Worm (Caenorhabditis elegans): Measurements from ENCODE around the gene nlp-6.
A peak's percentile ranks its signal among the peaks of the same experiment; 100 is the strongest.

nlp-6 gene

ce11 chrX:17630888-17631287, 31.4 kb upstream of the nlp-6 start (continued):
- TF ChIP-seq daf-19 (GFP tag; conservative IDR thresholded peaks at IDR 0.05) (no peak), mdt-29 (GFP tag; IDR thresholded peaks at IDR 0.05) (peak; percentile 57), zip-11 (GFP tag; IDR thresholded peaks at IDR 0.05) (no peak), nhr-48 (tag; optimal IDR thresholded peaks at IDR 0.05) (peak; percentile 89), snpc-1.2 (GFP tag; IDR thresholded peaks at IDR 0.05) (no peak), zip-2 (tag; optimal IDR thresholded peaks at IDR 0.05) (no peak), nhr-41 (GFP tag; IDR thresholded peaks at IDR 0.05) (peak; percentile 76; the same call in 1 of the 2 replicates), hlh-11 (tag; optimal IDR thresholded peaks at IDR 0.05) (peak; percentile 96), mep-1 (tag; optimal IDR thresholded peaks at IDR 0.05) (peak; percentile 73), vab-7 (GFP tag; IDR thresholded peaks at IDR 0.05) (no peak), ceh-62 (tag; optimal IDR thresholded peaks at IDR 0.05) (no peak), hmg-1.1 (GFP tag; IDR thresholded peaks at IDR 0.05) (peak; percentile 42; the same call in 1 of the 2 replicates), aly-2 (tag; optimal IDR thresholded peaks at IDR 0.05) (no peak), ctbp-1 (GFP tag; IDR thresholded peaks at IDR 0.05) (peak; percentile 53; the same call in 1 of the 2 replicates), egl-43 (GFP tag; IDR thresholded peaks at IDR 0.05) (0 out of 2 replicates have a peak, but pooled peaks have one; percentile 64), dpl-1 (GFP tag; optimal IDR thresholded peaks at IDR 0.05) (peak; percentile 0)

ce11 chrX:17631703-17632102, 30.5 kb upstream of the nlp-6 start:
- no peak for TF ChIP-seq nhr-10 (tag; optimal IDR thresholded peaks at IDR 0.05)
- TF ChIP-seq hlh-11 (tag; optimal IDR thresholded peaks at IDR 0.05), result peak; percentile 47
- TF ChIP-seq daf-16 (GFP tag; optimal IDR thresholded peaks at IDR 0.05), result peak in 1 of 2 experiments; percentile 15
- TF ChIP-seq daf-16 (tag; optimal IDR thresholded peaks at IDR 0.05), result peak; percentile 28
- no peak for TF ChIP-seq pha-4 (GFP tag; IDR thresholded peaks at IDR 0.05)
- TF ChIP-seq pha-4 (tag; optimal IDR thresholded peaks at IDR 0.05), result peak; percentile 3
- TF ChIP-seq mes-2 (tag; optimal IDR thresholded peaks at IDR 0.05; ENCODE audit: poor library complexity, severe bottlenecking), result peak; percentile 45
- TF ChIP-seq ceh-20 (GFP tag; IDR thresholded peaks at IDR 0.05), result 0 out of 2 replicates have a peak, but pooled peaks have one; percentile 10
- TF ChIP-seq mep-1 (tag; optimal IDR thresholded peaks at IDR 0.05), result peak; percentile 29
- peak; percentile 87 for TF ChIP-seq aha-1 (tag)
- TF ChIP-seq ceh-62 (tag; optimal IDR thresholded peaks at IDR 0.05), result no peak
- TF ChIP-seq dve-1 (tag; optimal IDR thresholded peaks at IDR 0.05; ENCODE audit: insufficient read depth), result peak; percentile 45
- peak in 1 of 2 experiments; percentile 31 for TF ChIP-seq lsy-2 (tag; optimal IDR thresholded peaks at IDR 0.05)
- TF ChIP-seq mdl-1 (tag; optimal IDR thresholded peaks at IDR 0.05), result peak in 1 of 2 experiments; percentile 61
- peak in 1 of 2 experiments; percentile 73 for TF ChIP-seq hif-1 (tag; optimal IDR thresholded peaks at IDR 0.05)
- TF ChIP-seq nhr-77 (tag; optimal IDR thresholded peaks at IDR 0.05), result peak; percentile 37
- TF ChIP-seq dmd-6 (GFP tag; IDR thresholded peaks at IDR 0.05), result peak; percentile 25; the same call in 1 of the 2 replicates
- TF ChIP-seq lin-29 (GFP tag; IDR thresholded peaks at IDR 0.05), result no peak
- TF ChIP-seq nhr-28 (tag; optimal IDR thresholded peaks at IDR 0.05), result peak; percentile 13
- TF ChIP-seq lim-7 (GFP tag; IDR thresholded peaks at IDR 0.05), result no peak
- no peak for TF ChIP-seq mxl-2 (GFP tag; conservative IDR thresholded peaks at IDR 0.05)
- TF ChIP-seq hlh-30 (tag; optimal IDR thresholded peaks at IDR 0.05; ENCODE audit: insufficient read depth), result peak; percentile 81
- TF ChIP-seq hmg-1.1 (GFP tag; IDR thresholded peaks at IDR 0.05), result peak; percentile 50; the same call in 1 of the 2 replicates

ce11 chrX:17633166-17633565, 29.1 kb upstream of the nlp-6 start:
- peak; percentile 43; the same call in 1 of the 2 replicates for TF ChIP-seq set-16 (GFP tag; IDR thresholded peaks at IDR 0.05)
- peak; percentile 75 for TF ChIP-seq ceh-20 (GFP tag; IDR thresholded peaks at IDR 0.05)
- TF ChIP-seq daf-16 (GFP tag; optimal IDR thresholded peaks at IDR 0.05), result peak in 1 of 2 experiments; percentile 50
- peak; percentile 43 for TF ChIP-seq daf-16 (tag; optimal IDR thresholded peaks at IDR 0.05)
- TF ChIP-seq hlh-11 (tag; optimal IDR thresholded peaks at IDR 0.05), result peak; percentile 91
- TF ChIP-seq duxl-1 (tag; optimal IDR thresholded peaks at IDR 0.05; ENCODE audit: poor library complexity), result no peak
- no peak for TF ChIP-seq php-3 (GFP tag; IDR thresholded peaks at IDR 0.05)
- peak; percentile 29 for TF ChIP-seq dve-1 (tag; optimal IDR thresholded peaks at IDR 0.05; ENCODE audit: insufficient read depth)
- peak; percentile 21 for TF ChIP-seq rbr-2 (tag; optimal IDR thresholded peaks at IDR 0.05)
- peak; percentile 21 for TF ChIP-seq mep-1 (tag; optimal IDR thresholded peaks at IDR 0.05)
- TF ChIP-seq nhr-102 (tag; optimal IDR thresholded peaks at IDR 0.05), result peak; percentile 53
- TF ChIP-seq nhr-11 (tag; optimal IDR thresholded peaks at IDR 0.05), result peak; percentile 38
- peak; percentile 87 for TF ChIP-seq gei-8 (GFP tag; optimal IDR thresholded peaks at IDR 0.05)
- peak; percentile 45 to 83 for TF ChIP-seq hif-1 (tag; optimal IDR thresholded peaks at IDR 0.05)
- TF ChIP-seq ceh-44 (GFP tag; IDR thresholded peaks at IDR 0.05), result no peak
- TF ChIP-seq mxl-3 (GFP tag; optimal IDR thresholded peaks at IDR 0.05), result peak; percentile 98
- peak; percentile 89 for TF ChIP-seq dmd-6 (GFP tag; IDR thresholded peaks at IDR 0.05)
- no peak for TF ChIP-seq nhr-41 (GFP tag; IDR thresholded peaks at IDR 0.05)
- peak; percentile 78 for TF ChIP-seq nhr-28 (tag; optimal IDR thresholded peaks at IDR 0.05)
- peak; percentile 35; the same call in 1 of the 2 replicates for TF ChIP-seq hmg-1.1 (GFP tag; IDR thresholded peaks at IDR 0.05)
- TF ChIP-seq dmd-8 (GFP tag; IDR thresholded peaks at IDR 0.05), result no peak
- TF ChIP-seq ctbp-1 (GFP tag; IDR thresholded peaks at IDR 0.05), result 0 out of 2 replicates have a peak, but pooled peaks have one; percentile 17
- no peak for TF ChIP-seq D1046.2 (GFP tag; IDR thresholded peaks at IDR 0.05)

Measured in whole organism, L4 larva.